Fruit fly (Drosophila melanogaster): ENCODE measurements around the gene CLS.

Gene CLS

dm6 chr3R:25684859-25685258 lies 2.3 kb downstream of the CLS start, which contains the start of gene RpL27 (continued):
- TF ChIP-seq fd59A (GFP tag; optimal IDR thresholded peaks at IDR 0.05), result peak; percentile 4
- TF ChIP-seq Hr38 (GFP tag; optimal IDR thresholded peaks at IDR 0.05), result no peak
- TF ChIP-seq CG32006 (GFP tag; optimal IDR thresholded peaks at IDR 0.05), result no peak
- no peak for TF ChIP-seq CG8119 (GFP tag; IDR thresholded peaks at IDR 0.05)
- TF ChIP-seq spab (GFP tag; optimal IDR thresholded peaks at IDR 0.05), result peak; percentile 32
- TF ChIP-seq Smox (GFP tag; optimal IDR thresholded peaks at IDR 0.05), result peak; percentile 59
- no peak; the same call in 2 of the 3 replicates for TF ChIP-seq eg (GFP tag; IDR thresholded peaks at IDR 0.05)
- TF ChIP-seq acj6 (GFP tag; optimal IDR thresholded peaks at IDR 0.05), result peak; percentile 56
- TF ChIP-seq vri (GFP tag; optimal IDR thresholded peaks at IDR 0.05), result peak; percentile 80
- peak; percentile 64 for TF ChIP-seq CG34406 (GFP tag; optimal IDR thresholded peaks at IDR 0.05)
- no peak for TF ChIP-seq dac (GFP tag; optimal IDR thresholded peaks at IDR 0.05)
- TF ChIP-seq esn (GFP tag; optimal IDR thresholded peaks at IDR 0.05), result peak; percentile 83
- peak; percentile 11 for TF ChIP-seq Hr4 (GFP tag; optimal IDR thresholded peaks at IDR 0.05)
- TF ChIP-seq CG6792 (GFP tag; optimal IDR thresholded peaks at IDR 0.05), result peak; percentile 61
- peak; percentile 55 for TF ChIP-seq CG1621 (tag; optimal IDR thresholded peaks at IDR 0.05)
- no peak for TF ChIP-seq Lpt (GFP tag; optimal IDR thresholded peaks at IDR 0.05)
- no peak for TF ChIP-seq dsx (GFP tag; optimal IDR thresholded peaks at IDR 0.05; ENCODE audit: poor library complexity, severe bottlenecking)
- TF ChIP-seq achi (GFP tag; optimal IDR thresholded peaks at IDR 0.05), result peak; percentile 60
- TF ChIP-seq CG11762 (GFP tag; optimal IDR thresholded peaks at IDR 0.05; ENCODE audit: insufficient read depth), result peak; percentile 56
- peak; percentile 75 for TF ChIP-seq Met (GFP tag; optimal IDR thresholded peaks at IDR 0.05)
- TF ChIP-seq CG7368 (GFP tag; optimal IDR thresholded peaks at IDR 0.05), result peak; percentile 61
- peak; percentile 55 for TF ChIP-seq CG10669 (GFP tag; optimal IDR thresholded peaks at IDR 0.05)
- TF ChIP-seq pdm3 (GFP tag; optimal IDR thresholded peaks at IDR 0.05), result peak; percentile 62
- no peak for TF ChIP-seq CG11294 (GFP tag; IDR thresholded peaks at IDR 0.05)
- peak; percentile 94 for TF ChIP-seq Eip78C (GFP tag)
- TF ChIP-seq Gug (GFP tag; IDR thresholded peaks at IDR 0.05), result no peak

dm6 chr3R:25680528-25680927 lies 6.6 kb downstream of the CLS start, which contains the start of the genes CG4743 and Idh3g:
Gene CG4743, minus strand, starts transcription at chr3R:25680550.
Gene Idh3g, plus strand, starts transcription at chr3R:25680845.
- TF ChIP-seq spab (GFP tag; optimal IDR thresholded peaks at IDR 0.05), result peak; percentile 89
- TF ChIP-seq CG34406 (GFP tag; optimal IDR thresholded peaks at IDR 0.05), result peak; percentile 97
- peak; percentile 96 for TF ChIP-seq CG6163 (GFP tag; IDR thresholded peaks at IDR 0.05)
- peak; percentile 93 for TF ChIP-seq Lpt (GFP tag; optimal IDR thresholded peaks at IDR 0.05)
- peak; percentile 98 for TF ChIP-seq Eip78C (GFP tag)
- peak; percentile 95 for TF ChIP-seq CG10631 (GFP tag; optimal IDR thresholded peaks at IDR 0.05)
- TF ChIP-seq CG10669 (GFP tag; optimal IDR thresholded peaks at IDR 0.05), result peak; percentile 93
- TF ChIP-seq CG4318 (GFP tag; optimal IDR thresholded peaks at IDR 0.05), result peak; percentile 86
- peak; percentile 95 for TF ChIP-seq net (GFP tag; optimal IDR thresholded peaks at IDR 0.05)
- TF ChIP-seq salr (GFP tag; optimal IDR thresholded peaks at IDR 0.05), result peak; percentile 87 to 90
- TF ChIP-seq Gug (GFP tag; IDR thresholded peaks at IDR 0.05), result peak; percentile 94
- TF ChIP-seq topi (GFP tag; optimal IDR thresholded peaks at IDR 0.05), result peak; percentile 91
- TF ChIP-seq achi (GFP tag; optimal IDR thresholded peaks at IDR 0.05), result peak; percentile 96
- TF ChIP-seq CG8632 (GFP tag; optimal IDR thresholded peaks at IDR 0.05), result peak; percentile 96
- peak; percentile 97 for TF ChIP-seq CG3032 (tag; optimal IDR thresholded peaks at IDR 0.05)
- TF ChIP-seq svp (GFP tag), result peak; percentile 97
- peak; percentile 90 for TF ChIP-seq CG6854 (GFP tag; optimal IDR thresholded peaks at IDR 0.05)
- peak; percentile 86 for TF ChIP-seq fkh (GFP tag; optimal IDR thresholded peaks at IDR 0.05)
- peak; percentile 83 for TF ChIP-seq Ets21C (GFP tag; optimal IDR thresholded peaks at IDR 0.05)
- TF ChIP-seq OdsH (GFP tag; optimal IDR thresholded peaks at IDR 0.05), result peak; percentile 97
- TF ChIP-seq Hr39 (GFP tag; optimal IDR thresholded peaks at IDR 0.05), result peak; percentile 87
- peak; percentile 90 for TF ChIP-seq CG8319 (GFP tag; optimal IDR thresholded peaks at IDR 0.05)
- TF ChIP-seq Sox102F (GFP tag; optimal IDR thresholded peaks at IDR 0.05), result peak; percentile 93
- TF ChIP-seq Sox15 (GFP tag; optimal IDR thresholded peaks at IDR 0.05), result peak; percentile 91
- peak; percentile 74 for TF ChIP-seq fd85E (GFP tag; optimal IDR thresholded peaks at IDR 0.05)
- TF ChIP-seq Sox14 (GFP tag; optimal IDR thresholded peaks at IDR 0.05), result peak; percentile 94
- peak; percentile 94 for TF ChIP-seq vri (GFP tag; optimal IDR thresholded peaks at IDR 0.05)
- peak; percentile 94 for TF ChIP-seq Met (GFP tag; optimal IDR thresholded peaks at IDR 0.05)
- TF ChIP-seq CG32006 (GFP tag; optimal IDR thresholded peaks at IDR 0.05), result peak; percentile 95
- TF ChIP-seq CG6808 (GFP tag; optimal IDR thresholded peaks at IDR 0.05), result peak; percentile 91
- peak; percentile 96 for TF ChIP-seq esn (GFP tag; optimal IDR thresholded peaks at IDR 0.05)
- peak; percentile 96 for TF ChIP-seq CG3919 (GFP tag; optimal IDR thresholded peaks at IDR 0.05)
- peak; percentile 92 for TF ChIP-seq CG1621 (tag; optimal IDR thresholded peaks at IDR 0.05)
- TF ChIP-seq Eip93F (GFP tag; optimal IDR thresholded peaks at IDR 0.05), result peak; percentile 79
- peak; percentile 96 for TF ChIP-seq CG15336 (GFP tag; IDR thresholded peaks at IDR 0.05)
- peak; percentile 95 for TF ChIP-seq CG8119 (GFP tag; IDR thresholded peaks at IDR 0.05)
